Fruit fly (Drosophila melanogaster): ENCODE data around the gene larp.

The larp gene

dm6 chr3R:28339654-28340605 lies 3.7 kb upstream of the larp start, which contains the start of the genes Gfat2 and Moca-cyp (continued):
- TF ChIP-seq rib (GFP tag; IDR thresholded peaks at IDR 0.05) (0 out of 2 replicates have a peak, but pooled peaks have one; percentile 23), CG7556 (GFP tag; optimal IDR thresholded peaks at IDR 0.05) (peak; percentile 44), Fer2 (tag; optimal IDR thresholded peaks at IDR 0.05) (peak; percentile 65), gcm2 (GFP tag; optimal IDR thresholded peaks at IDR 0.05) (no peak), CG14860 (GFP tag; IDR thresholded peaks at IDR 0.05; ENCODE audit: partially characterized antibody) (peak; percentile 52; the same call in 2 of the 3 replicates), fd96Cb (tag; optimal IDR thresholded peaks at IDR 0.05) (peak; percentile 49), CG1832 (GFP tag; optimal IDR thresholded peaks at IDR 0.05) (peak; percentile 96), H15 (GFP tag; IDR thresholded peaks at IDR 0.05) (0 out of 3 replicates have a peak, but pooled peaks have one; percentile 39), CG17186 (GFP tag; optimal IDR thresholded peaks at IDR 0.05) (no peak), CG9609 (GFP tag; optimal IDR thresholded peaks at IDR 0.05) (no peak), ranshi (GFP tag; IDR thresholded peaks at IDR 0.05) (peak; percentile 60), CG2199 (GFP tag; IDR thresholded peaks at IDR 0.05) (0 out of 3 replicates have a peak, but pooled peaks have one; percentile 34), Hmx (GFP tag; optimal IDR thresholded peaks at IDR 0.05) (no peak), amos (GFP tag; IDR thresholded peaks at IDR 0.05; ENCODE audit: partially characterized antibody) (peak; percentile 77), nom (GFP tag; optimal IDR thresholded peaks at IDR 0.05) (no peak), Nf-YA (GFP tag; IDR thresholded peaks at IDR 0.05) (peak; percentile 33; the same call in 1 of the 2 replicates), toy (GFP tag; IDR thresholded peaks at IDR 0.05) (no peak), peb (GFP tag; IDR thresholded peaks at IDR 0.05) (no peak), vnd (GFP tag; IDR thresholded peaks at IDR 0.05; ENCODE audit: partially characterized antibody) (peak; percentile 69), zf30C (GFP tag; optimal IDR thresholded peaks at IDR 0.05) (peak; percentile 4), tin (GFP tag; optimal IDR thresholded peaks at IDR 0.05) (peak; percentile 47), CG14667 (GFP tag; IDR thresholded peaks at IDR 0.05) (0 out of 2 replicates have a peak, but pooled peaks have one; percentile 15), gfzf (GFP tag; optimal IDR thresholded peaks at IDR 0.05) (peak; percentile 21), CG9876 (GFP tag; optimal IDR thresholded peaks at IDR 0.05) (no peak), ems (GFP tag; optimal IDR thresholded peaks at IDR 0.05) (peak; percentile 6), tap (tag; optimal IDR thresholded peaks at IDR 0.05) (peak; percentile 67), CoRest (tag; optimal IDR thresholded peaks at IDR 0.05) (peak; percentile 83), slou (GFP tag; optimal IDR thresholded peaks at IDR 0.05) (no peak), CG3838 (GFP tag; optimal IDR thresholded peaks at IDR 0.05) (peak; percentile 34), crp (GFP tag; optimal IDR thresholded peaks at IDR 0.05) (peak in 1 of 2 experiments; percentile 27), br (optimal IDR thresholded peaks at IDR 0.05) (no peak), nerfin-1 (tag; optimal IDR thresholded peaks at IDR 0.05) (peak; percentile 60), Mrtf (GFP tag; IDR thresholded peaks at IDR 0.05) (peak; percentile 45; the same call in 1 of the 3 replicates), hkb (optimal IDR thresholded peaks at IDR 0.05) (no peak), hkb (GFP tag; IDR thresholded peaks at IDR 0.05) (peak; percentile 46), kah (GFP tag; optimal IDR thresholded peaks at IDR 0.05) (peak; percentile 12), bbx (GFP tag; IDR thresholded peaks at IDR 0.05; ENCODE audit: partially characterized antibody) (peak; percentile 69), ind (GFP tag; optimal IDR thresholded peaks at IDR 0.05) (peak; percentile 65), row (GFP tag; IDR thresholded peaks at IDR 0.05) (peak; percentile 84), pum (GFP tag; optimal IDR thresholded peaks at IDR 0.05) (no peak), mam (GFP tag; optimal IDR thresholded peaks at IDR 0.05) (peak; percentile 0), CG17612 (GFP tag; IDR thresholded peaks at IDR 0.05) (no peak), H2.0 (GFP tag; IDR thresholded peaks at IDR 0.05) (peak; percentile 53), CG13424 (tag; optimal IDR thresholded peaks at IDR 0.05) (peak; percentile 79), Scr (GFP tag; IDR thresholded peaks at IDR 0.05; ENCODE audit: partially characterized antibody) (peak; percentile 77), CG8359 (GFP tag; optimal IDR thresholded peaks at IDR 0.05; ENCODE audit: borderline replicate concordance) (peak; percentile 10), CG4424 (GFP tag; optimal IDR thresholded peaks at IDR 0.05) (peak; percentile 57), Gug (GFP tag; IDR thresholded peaks at IDR 0.05) (peak; percentile 36; the same call in 1 of the 4 replicates)

Data from whole organism, embryonic.